Worm (Caenorhabditis elegans): ENCODE results near the gene C50F7.6.

- TF ChIP-seq him-1 (tag; optimal IDR thresholded peaks at IDR 0.05), result no peak
- TF ChIP-seq W03F9.2 (tag; optimal IDR thresholded peaks at IDR 0.05), result no peak
- TF ChIP-seq dao-5 (tag; optimal IDR thresholded peaks at IDR 0.05), result no peak
These were observed 556 bp upstream of the C50F7.6 start for ce11 chrIV:7723555-7723954.
